Worm (Caenorhabditis elegans): ENCODE data around the gene C56G2.4.

ce11 chrIII:6362323-6362922, 30.9 kb downstream of the C56G2.4 start:
- TF ChIP-seq nhr-28 (tag; optimal IDR thresholded peaks at IDR 0.05) (no peak), nhr-12 (tag; optimal IDR thresholded peaks at IDR 0.05) (no peak), ztf-11 (tag; optimal IDR thresholded peaks at IDR 0.05) (no peak), ceh-16 (tag; optimal IDR thresholded peaks at IDR 0.05) (no peak), egl-5 (tag; optimal IDR thresholded peaks at IDR 0.05) (no peak), ama-1 (optimal IDR thresholded peaks at IDR 0.05) (peak; percentile 31), sea-2 (GFP tag; optimal IDR thresholded peaks at IDR 0.05) (no peak), ceh-82 (tag; optimal IDR thresholded peaks at IDR 0.05) (no peak)
